Fruit fly (Drosophila melanogaster) whole organism, adult: Measurements from ENCODE around the gene CG42820.

ENCODE experiments used
- CG11617 ChIP-seq: fragments of 200-800 bp; sonication (Bioruptor generic); optimal IDR thresholded peaks from 2 replicates; lab custom pipeline; 2017; ENCODE audit warnings: mild to moderate bottlenecking, missing biosample characterization, missing genetic modification reagents, missing genetic modification characterization
- CG12768 ChIP-seq: fragments of 200-800 bp; sonication (Bioruptor generic); optimal IDR thresholded peaks from 2 replicates; lab custom pipeline; 2017; ENCODE audit warnings: missing biosample characterization, missing genetic modification characterization, mild to moderate bottlenecking, moderate library complexity, missing genetic modification reagents
- CG7045 ChIP-seq: fragments of 200-800 bp; sonication (Bioruptor generic); optimal IDR thresholded peaks from 2 replicates; lab custom pipeline; 2017; ENCODE audit warnings: missing biosample characterization, mild to moderate bottlenecking, missing genetic modification characterization
- Clk ChIP-seq: fragments of 200-800 bp; sonication (Bioruptor generic); optimal IDR thresholded peaks from 2 replicates; lab custom pipeline; 2017; ENCODE audit warnings: missing biosample characterization, missing genetic modification characterization
- cic ChIP-seq: fragments of 200-800 bp; sonication (Bioruptor generic); optimal IDR thresholded peaks from 2 replicates; lab custom pipeline; 2017; ENCODE audit warnings: missing biosample characterization, mild to moderate bottlenecking, missing genetic modification characterization, moderate library complexity
- ovo ChIP-seq: fragments of 200-800 bp; sonication (Bioruptor generic); optimal IDR thresholded peaks from 2 replicates; lab custom pipeline; 2016; ENCODE audit warnings: missing biosample characterization, missing genetic modification characterization

DNA sequence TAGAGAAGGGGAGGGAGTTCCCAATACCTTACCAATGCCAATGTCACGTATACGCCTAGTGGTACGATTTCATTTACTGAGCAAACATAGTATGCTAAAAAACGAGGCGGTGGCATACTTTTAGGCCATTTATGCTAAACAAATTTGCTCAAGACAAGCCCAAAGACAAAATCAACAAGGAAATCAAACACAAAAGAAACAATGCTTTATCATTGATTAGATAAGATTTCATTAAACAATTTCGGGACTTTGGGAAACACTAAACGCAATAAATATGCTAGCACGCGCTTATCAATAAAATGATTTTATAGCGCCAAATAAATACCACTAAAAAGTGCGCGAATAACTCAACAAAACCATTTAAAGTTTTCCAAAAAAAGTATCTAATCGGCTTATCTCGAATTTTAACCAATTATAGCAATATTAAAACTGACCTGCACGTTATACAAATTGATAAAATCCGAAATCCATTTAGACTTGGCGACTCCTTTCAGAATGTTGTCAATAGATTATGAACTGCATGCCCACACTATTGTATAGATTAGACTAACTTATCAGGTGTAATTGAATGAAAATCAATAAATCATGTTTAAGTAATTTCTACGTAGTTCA, 41.5 kb downstream of the CG42820 start:
- TF ChIP-seq CG7045 (GFP tag; lab: Kevin White, UChicago) (no peak), cic (GFP tag; lab: Kevin White, UChicago) (no peak), CG11617 (GFP tag; lab: Kevin White, UChicago) (no peak), CG12768 (GFP tag; lab: Kevin White, UChicago) (no peak), ovo (GFP tag; lab: Kevin White, UChicago) (no peak), Clk (GFP tag; lab: Kevin White, UChicago) (no peak)
